Worm (Caenorhabditis elegans): Measurements from ENCODE around the gene cest-26.

Gene cest-26

ce11 chrX:4395073-4395850 lies 42.2 kb downstream of the cest-26 start (continued):
- TF ChIP-seq lin-14 (GFP tag; optimal IDR thresholded peaks at IDR 0.05): peak; percentile 74
- TF ChIP-seq lin-13 (GFP tag; optimal IDR thresholded peaks at IDR 0.05): no peak
- 0 out of 2 replicates have a peak, but pooled peaks have one; percentile 40 for TF ChIP-seq ceh-88 (GFP tag; IDR thresholded peaks at IDR 0.05)
- peak; percentile 66 for TF ChIP-seq hpl-2 (GFP tag; optimal IDR thresholded peaks at IDR 0.05)

- no peak for TF ChIP-seq unc-86 (tag; optimal IDR thresholded peaks at IDR 0.05)
- peak in 1 of 3 experiments; percentile 2 for TF ChIP-seq ceh-82 (tag; optimal IDR thresholded peaks at IDR 0.05)
- peak; percentile 63 for TF ChIP-seq lin-14 (GFP tag; optimal IDR thresholded peaks at IDR 0.05)
- TF ChIP-seq C34B4.2 (tag; optimal IDR thresholded peaks at IDR 0.05): no peak
These were observed 45.8 kb downstream of the cest-26 start for ce11 chrX:4391680-4392079.

- TF ChIP-seq swsn-7 (tag; optimal IDR thresholded peaks at IDR 0.05) (peak; percentile 96), snpc-4 (tag; optimal IDR thresholded peaks at IDR 0.05) (peak; percentile 40), aly-2 (tag; optimal IDR thresholded peaks at IDR 0.05) (peak; percentile 57), unc-130 (tag; optimal IDR thresholded peaks at IDR 0.05) (peak; percentile 79), Y116A8C.19 (tag; optimal IDR thresholded peaks at IDR 0.05; ENCODE audit: borderline replicate concordance) (no peak), nhr-76 (tag; optimal IDR thresholded peaks at IDR 0.05) (peak; percentile 23), nhr-20 (tag; optimal IDR thresholded peaks at IDR 0.05) (peak; percentile 96), fkh-4 (tag; optimal IDR thresholded peaks at IDR 0.05; ENCODE audit: borderline replicate concordance) (peak; percentile 46), C16A3.4 (tag; optimal IDR thresholded peaks at IDR 0.05) (peak; percentile 71), lin-35 (GFP tag; optimal IDR thresholded peaks at IDR 0.05) (peak; percentile 84), unc-98 (GFP tag; IDR thresholded peaks at IDR 0.05) (peak; percentile 56), dpl-1 (GFP tag; optimal IDR thresholded peaks at IDR 0.05) (peak; percentile 57 to 63 (median 61)), ama-1 (optimal IDR thresholded peaks at IDR 0.05) (no peak), efl-3 (GFP tag; optimal IDR thresholded peaks at IDR 0.05) (no peak), fkh-10 (GFP tag; optimal IDR thresholded peaks at IDR 0.05) (peak; percentile 97), zip-4 (GFP tag; optimal IDR thresholded peaks at IDR 0.05) (peak; percentile 75), sptf-1 (tag; optimal IDR thresholded peaks at IDR 0.05) (no peak), pqm-1 (tag; optimal IDR thresholded peaks at IDR 0.05) (no peak), C04F5.9 (tag; optimal IDR thresholded peaks at IDR 0.05) (peak; percentile 8), mef-2 (tag; optimal IDR thresholded peaks at IDR 0.05) (peak; percentile 61), lin-15B (tag; optimal IDR thresholded peaks at IDR 0.05) (peak; percentile 38), pax-3 (tag; optimal IDR thresholded peaks at IDR 0.05) (peak; percentile 73), ceh-8 (GFP tag; optimal IDR thresholded peaks at IDR 0.05) (peak; percentile 88), F16B12.6 (tag; optimal IDR thresholded peaks at IDR 0.05) (peak; percentile 39), hlh-4 (tag; optimal IDR thresholded peaks at IDR 0.05) (no peak), tbx-2 (tag; optimal IDR thresholded peaks at IDR 0.05) (peak; percentile 96), egl-13 (tag; optimal IDR thresholded peaks at IDR 0.05) (peak; percentile 85), lin-13 (GFP tag; optimal IDR thresholded peaks at IDR 0.05) (peak; percentile 94), aha-1 (tag; optimal IDR thresholded peaks at IDR 0.05) (peak; percentile 56), nhr-19 (GFP tag; conservative IDR thresholded peaks at IDR 0.05) (peak; percentile 92), unc-86 (tag; optimal IDR thresholded peaks at IDR 0.05) (peak; percentile 94), egl-27 (tag; optimal IDR thresholded peaks at IDR 0.05) (peak; percentile 76 to 86), nhr-90 (tag; optimal IDR thresholded peaks at IDR 0.05; ENCODE audit: poor library complexity) (peak; percentile 89), nhr-71 (tag; optimal IDR thresholded peaks at IDR 0.05) (peak; percentile 98), dsc-1 (tag; optimal IDR thresholded peaks at IDR 0.05) (peak; percentile 91), sox-4 (tag; optimal IDR thresholded peaks at IDR 0.05) (peak; percentile 74), lin-14 (GFP tag; optimal IDR thresholded peaks at IDR 0.05) (peak; percentile 99), ces-1 (GFP tag; optimal IDR thresholded peaks at IDR 0.05) (peak; percentile 66), lsy-2 (tag; optimal IDR thresholded peaks at IDR 0.05) (peak; percentile 81 to 93), ztf-11 (tag; optimal IDR thresholded peaks at IDR 0.05) (peak in 1 of 2 experiments; percentile 77), pag-3 (tag; optimal IDR thresholded peaks at IDR 0.05; ENCODE audit: borderline replicate concordance, insufficient read depth) (no peak)
These were observed 48.5 kb downstream of the cest-26 start, which contains the start of gene dpy-23 for ce11 chrX:4388834-4389409. dpy-23 (plus strand) TSS chrX:4389359.

All from whole organism, L1 larva.